Fruit fly (Drosophila melanogaster): Measurements from ENCODE around the gene CG15219.

Gene CG15219

DNA sequence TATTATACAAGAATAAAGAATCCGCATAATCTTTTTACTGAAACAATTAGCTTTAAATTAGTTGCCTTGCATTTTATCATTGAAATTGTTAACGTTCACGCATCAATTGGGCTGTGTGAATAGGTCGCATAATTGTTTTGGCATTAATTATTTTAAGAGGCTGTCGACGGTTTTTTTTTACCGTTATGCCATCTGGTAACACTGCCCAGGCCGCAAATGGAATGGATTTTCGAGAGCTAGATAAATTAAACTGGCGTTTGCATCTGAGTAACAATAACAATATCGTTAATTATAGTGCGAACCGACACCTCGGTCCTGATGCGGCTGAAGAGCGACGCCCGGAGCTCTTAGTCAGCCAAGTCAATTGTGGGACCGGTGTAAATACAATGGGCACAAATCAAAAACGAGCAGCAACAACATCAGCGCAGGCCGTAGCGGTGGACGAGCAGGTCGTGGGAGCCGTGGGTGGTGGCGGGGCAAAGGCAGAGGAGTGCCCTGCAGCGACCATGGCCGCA, 16.4 kb upstream of the CG15219 start (continued):
- TF ChIP-seq CG1529 (GFP tag; optimal IDR thresholded peaks at IDR 0.05) (no peak), Atf3 (GFP tag; optimal IDR thresholded peaks at IDR 0.05) (peak; percentile 7), CG33213 (GFP tag; optimal IDR thresholded peaks at IDR 0.05) (peak; percentile 54), CG14050 (GFP tag; IDR thresholded peaks at IDR 0.05) (no peak), emc (GFP tag; optimal IDR thresholded peaks at IDR 0.05) (no peak), row (GFP tag; IDR thresholded peaks at IDR 0.05) (peak; percentile 81), cato (GFP tag; optimal IDR thresholded peaks at IDR 0.05; ENCODE audit: borderline replicate concordance) (no peak), CG2199 (GFP tag; IDR thresholded peaks at IDR 0.05) (0 out of 3 replicates have a peak, but pooled peaks have one; percentile 51), CG12299 (tag; optimal IDR thresholded peaks at IDR 0.05) (no peak), CrebB (tag; optimal IDR thresholded peaks at IDR 0.05) (no peak), lilli (GFP tag; optimal IDR thresholded peaks at IDR 0.05) (peak; percentile 15), CG2129 (GFP tag; IDR thresholded peaks at IDR 0.05; ENCODE audit: partially characterized antibody) (no peak), caup (GFP tag; optimal IDR thresholded peaks at IDR 0.05; ENCODE audit: severe bottlenecking) (no peak), dati (GFP tag; IDR thresholded peaks at IDR 0.05) (no peak), CG15073 (GFP tag; optimal IDR thresholded peaks at IDR 0.05) (no peak), Nf-YC (tag; optimal IDR thresholded peaks at IDR 0.05) (no peak), CG4854 (GFP tag; optimal IDR thresholded peaks at IDR 0.05) (no peak), Fer3 (tag; optimal IDR thresholded peaks at IDR 0.05) (no peak), CG32532 (GFP tag; IDR thresholded peaks at IDR 0.05) (no peak), psq (GFP tag; optimal IDR thresholded peaks at IDR 0.05) (no peak), Aef1 (GFP tag; IDR thresholded peaks at IDR 0.05) (no peak), ftz-f1 (GFP tag; optimal IDR thresholded peaks at IDR 0.05) (peak; percentile 45), luna (GFP tag; optimal IDR thresholded peaks at IDR 0.05) (no peak), Lim3 (GFP tag; IDR thresholded peaks at IDR 0.05) (no peak), CG18764 (GFP tag; optimal IDR thresholded peaks at IDR 0.05) (no peak), Usf (GFP tag; optimal IDR thresholded peaks at IDR 0.05) (no peak), D19B (GFP tag; optimal IDR thresholded peaks at IDR 0.05) (no peak), jumu (GFP tag; optimal IDR thresholded peaks at IDR 0.05) (peak; percentile 13), CG8765 (GFP tag; IDR thresholded peaks at IDR 0.05) (no peak), Oaz (GFP tag; IDR thresholded peaks at IDR 0.05) (no peak), exex (tag; optimal IDR thresholded peaks at IDR 0.05) (no peak), prd (optimal IDR thresholded peaks at IDR 0.05) (no peak), prd (GFP tag; IDR thresholded peaks at IDR 0.05) (0 out of 3 replicates have a peak, but pooled peaks have one; percentile 31), CG14710 (tag; optimal IDR thresholded peaks at IDR 0.05) (peak; percentile 43), CG4328 (GFP tag; optimal IDR thresholded peaks at IDR 0.05) (no peak), CG8388 (GFP tag; optimal IDR thresholded peaks at IDR 0.05) (no peak), CG10565 (GFP tag; optimal IDR thresholded peaks at IDR 0.05) (no peak), CG11696 (GFP tag; IDR thresholded peaks at IDR 0.05) (no peak), CG6683 (GFP tag; optimal IDR thresholded peaks at IDR 0.05) (no peak), grn (GFP tag; optimal IDR thresholded peaks at IDR 0.05) (no peak), peb (GFP tag; IDR thresholded peaks at IDR 0.05) (no peak), CG10321 (GFP tag; IDR thresholded peaks at IDR 0.05) (no peak), CG3407 (GFP tag; optimal IDR thresholded peaks at IDR 0.05) (no peak), Max (GFP tag; optimal IDR thresholded peaks at IDR 0.05) (no peak), gfzf (GFP tag; optimal IDR thresholded peaks at IDR 0.05) (peak; percentile 81), tap (tag; optimal IDR thresholded peaks at IDR 0.05) (no peak), Hmx (GFP tag; optimal IDR thresholded peaks at IDR 0.05) (no peak), lola (GFP tag; optimal IDR thresholded peaks at IDR 0.05) (peak in 1 of 3 experiments; percentile 73), NFAT (GFP tag; IDR thresholded peaks at IDR 0.05) (no peak), z (GFP tag; IDR thresholded peaks at IDR 0.05) (no peak), Six4 (GFP tag; optimal IDR thresholded peaks at IDR 0.05) (no peak), CG4424 (GFP tag; optimal IDR thresholded peaks at IDR 0.05) (no peak)
